Worm (Caenorhabditis elegans): Measurements from ENCODE around the gene C35A5.5.
A peak's percentile ranks its signal among the peaks of the same experiment; 100 is the strongest.

Gene C35A5.5

DNA sequence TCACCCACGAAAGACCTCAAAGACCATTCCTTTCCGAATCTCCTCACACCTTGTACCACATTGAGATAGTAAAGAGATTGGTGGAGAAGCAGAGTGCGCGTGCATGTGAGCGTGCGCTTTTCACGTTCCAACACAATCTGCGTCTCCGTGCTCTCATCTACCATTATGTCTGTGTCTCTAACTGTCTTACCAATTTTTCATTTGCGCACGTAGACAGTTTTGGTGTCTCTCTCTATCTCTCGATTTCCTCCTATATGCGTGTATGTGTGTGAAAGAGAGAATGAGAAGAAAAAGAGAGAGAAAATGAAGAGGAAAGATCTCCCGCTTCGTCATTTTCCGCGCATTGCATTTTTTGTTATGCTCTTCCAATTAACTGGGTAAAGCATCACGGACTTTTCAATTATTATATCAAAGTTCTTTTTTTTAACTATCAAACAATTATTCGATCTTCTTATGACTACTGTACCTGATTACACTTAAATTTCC is 39.0 kb upstream of the C35A5.5 start (continued):
- TF ChIP-seq tra-1 (GFP tag; IDR thresholded peaks at IDR 0.05) (peak; percentile 83), snpc-4 (tag; optimal IDR thresholded peaks at IDR 0.05) (no peak), snpc-1.2 (GFP tag; IDR thresholded peaks at IDR 0.05) (no peak), ces-1 (GFP tag; optimal IDR thresholded peaks at IDR 0.05) (peak; percentile 37), nhr-6 (tag; optimal IDR thresholded peaks at IDR 0.05) (peak; percentile 96), dpl-1 (GFP tag; optimal IDR thresholded peaks at IDR 0.05) (peak; percentile 68), zip-2 (tag; optimal IDR thresholded peaks at IDR 0.05) (peak; percentile 52), skn-1 (tag; optimal IDR thresholded peaks at IDR 0.05) (peak; percentile 59), F37D6.2 (tag; optimal IDR thresholded peaks at IDR 0.05) (peak; percentile 79), Y105C5A.15 (GFP tag; IDR thresholded peaks at IDR 0.05) (no peak), arid-1 (GFP tag; conservative IDR thresholded peaks at IDR 0.05) (peak; percentile 82), ama-1 (optimal IDR thresholded peaks at IDR 0.05) (peak; percentile 68), vab-7 (GFP tag; IDR thresholded peaks at IDR 0.05) (peak; percentile 60; the same call in 1 of the 2 replicates), dmd-8 (GFP tag; IDR thresholded peaks at IDR 0.05) (0 out of 2 replicates have a peak, but pooled peaks have one; percentile 39), ceh-28 (tag; optimal IDR thresholded peaks at IDR 0.05) (peak; percentile 46), lin-15B (tag; optimal IDR thresholded peaks at IDR 0.05) (no peak), lir-3 (tag; optimal IDR thresholded peaks at IDR 0.05) (no peak), nhr-48 (tag; optimal IDR thresholded peaks at IDR 0.05) (peak; percentile 93), nhr-41 (GFP tag; IDR thresholded peaks at IDR 0.05) (0 out of 2 replicates have a peak, but pooled peaks have one; percentile 34), ceh-82 (tag; optimal IDR thresholded peaks at IDR 0.05) (no peak), dmd-9 (GFP tag; IDR thresholded peaks at IDR 0.05) (peak; percentile 57; the same call in 1 of the 2 replicates), unc-39 (tag; optimal IDR thresholded peaks at IDR 0.05) (peak; percentile 27), F49E8.2 (tag; optimal IDR thresholded peaks at IDR 0.05; ENCODE audit: borderline replicate concordance) (no peak), hlh-30 (tag; optimal IDR thresholded peaks at IDR 0.05; ENCODE audit: insufficient read depth) (peak; percentile 98), lsy-2 (tag; optimal IDR thresholded peaks at IDR 0.05) (peak; percentile 89 to 95), pqm-1 (tag; optimal IDR thresholded peaks at IDR 0.05) (peak; percentile 6), mdt-29 (GFP tag; IDR thresholded peaks at IDR 0.05) (peak; percentile 77), daf-12 (tag; optimal IDR thresholded peaks at IDR 0.05) (no peak), fos-1 (tag; optimal IDR thresholded peaks at IDR 0.05) (peak; percentile 13), lin-13 (GFP tag; optimal IDR thresholded peaks at IDR 0.05) (peak; percentile 90), Y5F2A.4 (GFP tag; optimal IDR thresholded peaks at IDR 0.05) (no peak), lin-38 (GFP tag; IDR thresholded peaks at IDR 0.05) (peak; percentile 59), R02D3.7 (tag; optimal IDR thresholded peaks at IDR 0.05) (no peak), F44E2.7 (GFP tag; IDR thresholded peaks at IDR 0.05) (no peak), zfp-2 (tag; optimal IDR thresholded peaks at IDR 0.05) (peak; percentile 2), ceh-62 (tag; optimal IDR thresholded peaks at IDR 0.05) (no peak)

ce11 chrV:10467104-10467503 is 38.5 kb upstream of the C35A5.5 start:
- TF ChIP-seq fos-1 (tag; optimal IDR thresholded peaks at IDR 0.05) = no peak
- TF ChIP-seq duxl-1 (tag; optimal IDR thresholded peaks at IDR 0.05; ENCODE audit: poor library complexity) = no peak
- no peak for TF ChIP-seq aha-1 (tag)
- TF ChIP-seq nhr-25 (tag; optimal IDR thresholded peaks at IDR 0.05; ENCODE audit: borderline replicate concordance, insufficient read depth) = no peak
- no peak for TF ChIP-seq lin-39 (tag; optimal IDR thresholded peaks at IDR 0.05)
- no peak for TF ChIP-seq R02D3.7 (tag; optimal IDR thresholded peaks at IDR 0.05)
- no peak for TF ChIP-seq mdt-29 (GFP tag; IDR thresholded peaks at IDR 0.05)
- no peak for TF ChIP-seq attf-4 (tag; optimal IDR thresholded peaks at IDR 0.05)
- no peak for TF ChIP-seq daf-12 (tag; optimal IDR thresholded peaks at IDR 0.05)
- no peak for TF ChIP-seq mxl-3 (GFP tag; optimal IDR thresholded peaks at IDR 0.05)
- TF ChIP-seq ama-1 (optimal IDR thresholded peaks at IDR 0.05) = peak; percentile 58
- TF ChIP-seq nhr-41 (GFP tag; IDR thresholded peaks at IDR 0.05) = no peak
- no peak for TF ChIP-seq ceh-28 (tag; optimal IDR thresholded peaks at IDR 0.05)
- no peak for TF ChIP-seq F26F4.8 (GFP tag; conservative IDR thresholded peaks at IDR 0.05)
- TF ChIP-seq ceh-20 (GFP tag; IDR thresholded peaks at IDR 0.05) = no peak
- TF ChIP-seq fkh-10 (GFP tag; optimal IDR thresholded peaks at IDR 0.05) = no peak
- no peak for TF ChIP-seq mxl-2 (GFP tag; conservative IDR thresholded peaks at IDR 0.05)
- TF ChIP-seq madf-9 (GFP tag; conservative IDR thresholded peaks at IDR 0.05) = no peak
- no peak for TF ChIP-seq ZK546.5 (tag; optimal IDR thresholded peaks at IDR 0.05)
- TF ChIP-seq Y105C5A.15 (GFP tag; IDR thresholded peaks at IDR 0.05) = no peak
- no peak for TF ChIP-seq nhr-102 (tag; optimal IDR thresholded peaks at IDR 0.05)
- TF ChIP-seq hlh-30 (tag; optimal IDR thresholded peaks at IDR 0.05; ENCODE audit: insufficient read depth) = peak; percentile 71
- no peak for TF ChIP-seq lir-3 (tag; optimal IDR thresholded peaks at IDR 0.05)
- no peak for TF ChIP-seq daf-16 (GFP tag; optimal IDR thresholded peaks at IDR 0.05)
- TF ChIP-seq daf-16 (tag; optimal IDR thresholded peaks at IDR 0.05) = peak; percentile 15

Data from whole organism, L4 larva.